Worm (Caenorhabditis elegans) whole organism, L4 larva: ENCODE results near the gene tsp-11.

Source experiments
- F10B5.3 ChIP-seq: sonication (generic microtip); optimal IDR thresholded peaks from 2 replicates; lab custom pipeline; 2016; ENCODE audit warnings: mild to moderate bottlenecking, missing genetic modification characterization, missing compliant biosample characterization
- ceh-28 ChIP-seq: fragments of 150-350 bp; optimal IDR thresholded peaks from 2 replicates; lab custom pipeline; 2014; ENCODE audit warnings: missing biosample characterization, missing genetic modification reagents, missing genetic modification characterization
- hlh-30 ChIP-seq: sonication (generic microtip); optimal IDR thresholded peaks from 2 replicates; lab custom pipeline; 2017; ENCODE audit warnings: antibody characterized with exemption, mild to moderate bottlenecking, missing genetic modification characterization, missing compliant biosample characterization; ENCODE audit not compliant: insufficient read depth
- nhr-41 ChIP-seq: fragments of 200-800 bp; sonication (Bioruptor generic); IDR thresholded peaks from 2 replicates; pipeline ENCODE4 v1.3.6; 2022; ENCODE audit warnings: missing genetic modification reagents, missing genetic modification characterization, missing compliant biosample characterization

tsp-11 gene

DNA sequence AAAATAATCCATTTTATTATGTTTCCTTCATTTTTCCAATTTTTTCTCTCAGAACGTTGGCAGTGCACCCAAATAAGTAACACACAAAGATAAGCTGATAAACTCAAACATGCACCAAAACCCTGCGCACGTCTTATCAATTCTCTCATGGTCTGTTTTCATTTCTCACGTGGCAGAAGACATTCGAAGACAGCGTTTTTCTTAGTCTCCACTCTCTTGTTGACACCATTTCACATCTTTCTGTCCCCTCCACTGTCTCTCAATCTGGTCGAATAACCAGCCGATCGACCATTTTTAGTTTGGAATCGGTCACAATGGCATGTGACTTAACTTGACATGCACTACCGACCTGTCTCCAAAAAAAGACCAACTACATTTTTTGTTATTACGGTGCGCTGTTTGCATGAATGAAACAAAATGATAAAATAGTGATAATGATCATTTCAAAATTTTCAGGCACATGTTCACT, 50.9 kb downstream of the tsp-11 start, which contains the start of gene C35B8.3 (continued):
- no peak for TF ChIP-seq nhr-41
- TF ChIP-seq F10B5.3 (tag; lab: Kevin White, UChicago) = no peak
- TF ChIP-seq ceh-28 = no peak
- TF ChIP-seq hlh-30 (tag; lab: Kevin White, UChicago) = peak; percentile 84
- TF ChIP-seq, all 104 proteins: peak for 20
